Fruit fly (Drosophila melanogaster) whole organism, embryonic: Measurements from ENCODE around the gene SelT.

ENCODE experiments used
- Adf1 ChIP-seq: fragments of 200-800 bp; sonication (Bioruptor generic); IDR thresholded peaks from 2 replicates; pipeline ENCODE4 v1.3.6; 2022; ENCODE audit warnings: missing biosample characterization, missing genetic modification characterization
- Aef1 ChIP-seq: fragments of 200-800 bp; sonication (Bioruptor generic); IDR thresholded peaks from 3 replicates; pipeline ENCODE4 v1.3.6; 2022; ENCODE audit warnings: missing biosample characterization, missing genetic modification characterization
- Atf-2 ChIP-seq: fragments of 200-800 bp; sonication (Bioruptor generic); optimal IDR thresholded peaks from 2 replicates; lab custom pipeline; 2016; ENCODE audit warnings: missing biosample characterization, missing genetic modification characterization
- Bdp1 ChIP-seq: fragments of 200-800 bp; sonication (Bioruptor generic); optimal IDR thresholded peaks from 3 replicates; lab custom pipeline; 2016; ENCODE audit warnings: missing biosample characterization, missing genetic modification characterization
- CG1024 ChIP-seq: fragments of 200-800 bp; sonication (Bioruptor generic); IDR thresholded peaks from 2 replicates; pipeline ENCODE4 v1.3.6; 2022; ENCODE audit warnings: missing biosample characterization, missing genetic modification characterization
- CG10321 ChIP-seq: fragments of 200-800 bp; sonication (Bioruptor generic); IDR thresholded peaks from 2 replicates; pipeline ENCODE4 v1.3.6; 2022; ENCODE audit warnings: missing biosample characterization, missing genetic modification characterization
- CG10431 ChIP-seq: fragments of 200-800 bp; sonication (Bioruptor generic); optimal IDR thresholded peaks from 3 replicates; lab custom pipeline; 2018; ENCODE audit warnings: missing biosample characterization, mild to moderate bottlenecking, missing genetic modification characterization
- CG10654 ChIP-seq: fragments of 200-800 bp; sonication (Bioruptor generic); optimal IDR thresholded peaks from 2 replicates; lab custom pipeline; 2016; ENCODE audit warnings: missing biosample characterization, missing genetic modification characterization
- CG11398 ChIP-seq: fragments of 200-800 bp; sonication (Bioruptor generic); optimal IDR thresholded peaks from 2 replicates; lab custom pipeline; 2016; ENCODE audit warnings: missing biosample characterization, missing genetic modification characterization
- CG11695 ChIP-seq: fragments of 200-800 bp; sonication (Bioruptor generic); IDR thresholded peaks from 3 replicates; pipeline ENCODE4 v1.3.6; 2022; ENCODE audit warnings: missing biosample characterization, missing genetic modification characterization
- CG13287 ChIP-seq: fragments of 200-800 bp; sonication (Bioruptor generic); IDR thresholded peaks from 2 replicates; pipeline ENCODE4 v1.3.6; 2022; ENCODE audit warnings: missing biosample characterization, missing genetic modification characterization; ENCODE audit not compliant: partially characterized antibody
- CG14860 ChIP-seq: fragments of 200-800 bp; sonication (Bioruptor generic); IDR thresholded peaks from 3 replicates; pipeline ENCODE4 v1.3.6; 2022; ENCODE audit warnings: missing biosample characterization, missing genetic modification characterization; ENCODE audit not compliant: partially characterized antibody
- CG14965 ChIP-seq: fragments of 200-800 bp; sonication (Bioruptor generic); optimal IDR thresholded peaks from 2 replicates; lab custom pipeline; 2016; ENCODE audit warnings: missing biosample characterization, missing genetic modification characterization, borderline replicate concordance
- CG15479 ChIP-seq: fragments of 200-800 bp; sonication (Bioruptor generic); optimal IDR thresholded peaks from 3 replicates; lab custom pipeline; 2019; ENCODE audit warnings: missing biosample characterization, mild to moderate bottlenecking, missing genetic modification characterization, moderate library complexity
- CG16779 ChIP-seq: fragments of 200-800 bp; sonication (Bioruptor generic); IDR thresholded peaks from 2 replicates; pipeline ENCODE4 v1.3.6; 2022; ENCODE audit warnings: missing biosample characterization, missing genetic modification characterization
- CG16863 ChIP-seq: fragments of 200-800 bp; sonication (Bioruptor generic); optimal IDR thresholded peaks from 3 replicates; lab custom pipeline; 2016; ENCODE audit warnings: missing biosample characterization, missing genetic modification characterization
- CG18599 ChIP-seq: fragments of 200-800 bp; sonication (Bioruptor generic); optimal IDR thresholded peaks from 3 replicates; lab custom pipeline; 2017; ENCODE audit warnings: missing biosample characterization, missing genetic modification characterization, mild to moderate bottlenecking, moderate library complexity, missing genetic modification reagents
- CG2116 ChIP-seq: fragments of 200-800 bp; sonication (Bioruptor generic); optimal IDR thresholded peaks from 3 replicates; lab custom pipeline; 2018; ENCODE audit warnings: missing biosample characterization, mild to moderate bottlenecking, missing genetic modification characterization
- CG3065 ChIP-seq: fragments of 200-800 bp; sonication (Bioruptor generic); optimal IDR thresholded peaks from 2 replicates; lab custom pipeline; 2016; ENCODE audit warnings: missing biosample characterization, missing genetic modification characterization
- CG32532 ChIP-seq: fragments of 200-800 bp; sonication (Bioruptor generic); IDR thresholded peaks from 2 replicates; pipeline ENCODE4 v1.3.6; 2022; ENCODE audit warnings: missing biosample characterization, missing genetic modification characterization
- CG3847 ChIP-seq: fragments of 200-800 bp; sonication (Bioruptor generic); IDR thresholded peaks from 2 replicates; pipeline ENCODE4 v1.3.6; 2022; ENCODE audit warnings: missing biosample characterization, missing genetic modification characterization
- CG42726 ChIP-seq: fragments of 200-800 bp; sonication (Bioruptor generic); IDR thresholded peaks from 2 replicates; pipeline ENCODE4 v1.3.6; 2022; ENCODE audit warnings: missing biosample characterization, missing genetic modification characterization; ENCODE audit not compliant: partially characterized antibody
- CG7357 ChIP-seq: fragments of 200-800 bp; sonication (Bioruptor generic); IDR thresholded peaks from 3 replicates; pipeline ENCODE4 v1.3.6; 2022; ENCODE audit warnings: missing biosample characterization, missing genetic modification characterization
- CG7928 ChIP-seq: fragments of 200-800 bp; sonication (Bioruptor generic); optimal IDR thresholded peaks from 2 replicates; lab custom pipeline; 2017; ENCODE audit warnings: missing biosample characterization, mild to moderate bottlenecking, missing genetic modification characterization
- CG7963 ChIP-seq: fragments of 200-800 bp; sonication (Bioruptor generic); IDR thresholded peaks from 3 replicates; pipeline ENCODE4 v1.3.6; 2022; ENCODE audit warnings: missing biosample characterization, missing genetic modification characterization; ENCODE audit not compliant: partially characterized antibody
- Dref ChIP-seq: fragments of 200-800 bp; sonication (Bioruptor generic); IDR thresholded peaks from 2 replicates; pipeline ENCODE4 v1.3.6; 2022; ENCODE audit warnings: missing biosample characterization, missing genetic modification characterization
- Gug ChIP-seq: fragments of 200-800 bp; sonication (Bioruptor generic); IDR thresholded peaks from 4 replicates; pipeline ENCODE4 v1.3.6; 2022; ENCODE audit warnings: missing biosample characterization, missing genetic modification characterization
- HmgZ ChIP-seq: fragments of 200-800 bp; sonication (Bioruptor generic); optimal IDR thresholded peaks from 2 replicates; lab custom pipeline; 2018; ENCODE audit warnings: missing biosample characterization, mild to moderate bottlenecking, missing genetic modification characterization
- NFAT ChIP-seq: fragments of 200-800 bp; sonication (Bioruptor generic); IDR thresholded peaks from 2 replicates; pipeline ENCODE4 v1.3.6; 2022; ENCODE audit warnings: missing biosample characterization, missing genetic modification characterization
- Neu2 ChIP-seq: fragments of 200-800 bp; sonication (Bioruptor generic); optimal IDR thresholded peaks from 3 replicates; lab custom pipeline; 2016; ENCODE audit warnings: missing biosample characterization, missing genetic modification characterization, borderline replicate concordance
- PHDP ChIP-seq: fragments of 200-800 bp; sonication (Bioruptor generic); optimal IDR thresholded peaks from 3 replicates; lab custom pipeline; 2018; ENCODE audit warnings: missing biosample characterization, mild to moderate bottlenecking, missing genetic modification characterization, moderate library complexity
- Pdp1 ChIP-seq, 2 experiments: fragments of 200-800 bp; sonication (Bioruptor generic); optimal IDR thresholded peaks; 3 replicates each; lab custom pipeline; 2016; ENCODE audit warnings: missing biosample characterization in 2 of 2, missing genetic modification characterization in 2 of 2, mild to moderate bottlenecking in 1 of 2, moderate library complexity in 1 of 2
- Ptx1 ChIP-seq: fragments of 200-800 bp; sonication (Bioruptor generic); IDR thresholded peaks from 2 replicates; pipeline ENCODE4 v1.3.6; 2022; ENCODE audit warnings: missing biosample characterization, missing genetic modification characterization
- Side ChIP-seq: fragments of 200-800 bp; sonication (Bioruptor generic); optimal IDR thresholded peaks from 2 replicates; lab custom pipeline; 2016; ENCODE audit warnings: missing biosample characterization, missing genetic modification characterization
- Vsx1 ChIP-seq: fragments of 200-800 bp; sonication (Bioruptor generic); optimal IDR thresholded peaks from 2 replicates; lab custom pipeline; 2017; ENCODE audit warnings: missing biosample characterization, mild to moderate bottlenecking, missing genetic modification characterization, missing genetic modification reagents
- abd-A ChIP-seq: fragments of 200-800 bp; sonication (Bioruptor generic); optimal IDR thresholded peaks from 3 replicates; lab custom pipeline; 2019; ENCODE audit warnings: missing biosample characterization, mild to moderate bottlenecking, missing genetic modification characterization, moderate library complexity
- al ChIP-seq: fragments of 200-800 bp; sonication (Bioruptor generic); IDR thresholded peaks from 2 replicates; pipeline ENCODE4 v1.3.6; 2022; ENCODE audit warnings: missing biosample characterization, missing genetic modification characterization
- ash1 ChIP-seq: fragments of 200-800 bp; sonication (Bioruptor generic); optimal IDR thresholded peaks from 2 replicates; lab custom pipeline; 2018; ENCODE audit warnings: missing biosample characterization, mild to moderate bottlenecking, missing genetic modification characterization
- cad ChIP-seq: fragments of >200 bp; optimal IDR thresholded peaks from 2 replicates; lab custom pipeline; 2017; ENCODE audit warnings: missing biosample characterization, missing genetic modification characterization
- exex ChIP-seq: fragments of 200-800 bp; sonication (Bioruptor generic); optimal IDR thresholded peaks from 4 replicates; lab custom pipeline; 2018; ENCODE audit warnings: missing biosample characterization, mild to moderate bottlenecking, missing genetic modification characterization, moderate library complexity
- gt ChIP-seq: fragments of 200-800 bp; sonication (Bioruptor generic); IDR thresholded peaks from 2 replicates; pipeline ENCODE4 v1.3.6; 2022; ENCODE audit warnings: missing biosample characterization, missing genetic modification characterization
- hkb ChIP-seq, 2 experiments: fragments of 200-800 bp in 1 of 2; fragments of >200 bp in 1 of 2; sonication (Bioruptor generic) in 1 of 2; IDR thresholded peaks in 1 of 2; optimal IDR thresholded peaks in 1 of 2; 2 replicates each; pipeline versions ENCODE4 v1.3.6 to Lab custom; 2017 to 2022; ENCODE audit warnings: missing biosample characterization in 1 of 2, missing genetic modification characterization in 1 of 2
- mld ChIP-seq: fragments of 200-800 bp; sonication (Bioruptor generic); IDR thresholded peaks from 3 replicates; pipeline ENCODE4 v1.3.6; 2022; ENCODE audit warnings: missing biosample characterization, missing genetic modification characterization; ENCODE audit not compliant: partially characterized antibody
- peb ChIP-seq: fragments of 200-800 bp; sonication (Bioruptor generic); IDR thresholded peaks from 2 replicates; pipeline ENCODE4 v1.3.6; 2022; ENCODE audit warnings: missing biosample characterization, missing genetic modification characterization
- pnt ChIP-seq: fragments of 200-800 bp; sonication (Bioruptor generic); optimal IDR thresholded peaks from 3 replicates; lab custom pipeline; 2016; ENCODE audit warnings: missing biosample characterization, missing genetic modification characterization
- pum ChIP-seq: fragments of 200-800 bp; sonication (Bioruptor generic); optimal IDR thresholded peaks from 2 replicates; lab custom pipeline; 2016; ENCODE audit warnings: missing biosample characterization, missing genetic modification characterization
- scrt ChIP-seq: fragments of 200-800 bp; sonication (Bioruptor generic); optimal IDR thresholded peaks from 2 replicates; lab custom pipeline; 2018; ENCODE audit warnings: missing biosample characterization, mild to moderate bottlenecking, missing genetic modification characterization, moderate library complexity
- shn ChIP-seq: fragments of 200-800 bp; sonication (Bioruptor generic); optimal IDR thresholded peaks from 3 replicates; lab custom pipeline; 2016; ENCODE audit warnings: missing biosample characterization, missing genetic modification characterization
- slbo ChIP-seq: fragments of 200-800 bp; sonication (Bioruptor generic); IDR thresholded peaks from 2 replicates; pipeline ENCODE4 v1.3.6; 2022; ENCODE audit warnings: missing biosample characterization, missing genetic modification characterization
- so ChIP-seq: fragments of 200-800 bp; sonication (Bioruptor generic); IDR thresholded peaks from 3 replicates; pipeline ENCODE4 v1.3.6; 2022; ENCODE audit warnings: missing biosample characterization, missing genetic modification characterization
- vnd ChIP-seq: fragments of 200-800 bp; sonication (Bioruptor generic); IDR thresholded peaks from 3 replicates; pipeline ENCODE4 v1.3.6; 2022; ENCODE audit warnings: missing biosample characterization, missing genetic modification characterization; ENCODE audit not compliant: partially characterized antibody

SelT gene

DNA sequence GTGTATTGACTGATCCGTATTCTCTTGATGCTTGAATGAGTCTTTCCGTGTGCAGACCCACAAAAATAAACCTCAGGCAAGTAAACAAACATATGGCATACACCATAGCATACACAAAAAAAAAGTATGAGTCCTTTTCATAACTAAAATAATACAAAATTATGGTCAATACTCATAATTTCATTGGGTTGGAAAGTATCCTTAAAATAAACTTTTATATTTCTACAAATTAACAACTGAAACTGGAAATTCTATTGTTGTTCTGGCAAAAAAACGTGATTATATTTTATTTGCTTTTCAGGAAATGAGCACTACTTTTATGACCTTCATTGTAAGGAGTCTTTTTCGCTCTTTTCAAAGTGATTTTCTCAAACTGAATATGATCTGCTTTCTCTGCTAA lies 31.4 kb downstream of the SelT start (continued):
- no peak for TF ChIP-seq Bdp1 (GFP tag; lab: Kevin White, UChicago)
- TF ChIP-seq CG11695 (GFP tag; lab: Robert Waterston, UW), result no peak
- TF ChIP-seq CG10654 (GFP tag; lab: Kevin White, UChicago), result no peak
- TF ChIP-seq CG7928 (GFP tag; lab: Kevin White, UChicago), result no peak
- TF ChIP-seq exex (tag; lab: Kevin White, UChicago), result no peak
- TF ChIP-seq CG42726 (GFP tag; lab: Robert Waterston, UW), result no peak
- TF ChIP-seq Ptx1, result no peak
- peak; percentile 42 for TF ChIP-seq PHDP
- no peak for TF ChIP-seq Side (GFP tag; lab: Kevin White, UChicago)
- TF ChIP-seq Neu2, result no peak
- TF ChIP-seq CG3847, result no peak
- no peak for TF ChIP-seq gt (GFP tag; lab: Robert Waterston, UW)
- TF ChIP-seq shn (GFP tag; lab: Kevin White, UChicago), result no peak
- TF ChIP-seq scrt, result no peak
- TF ChIP-seq Gug, result no peak
- peak in 1 of 2 experiments; percentile 6 for TF ChIP-seq Pdp1 (GFP tag; optimal IDR thresholded peaks at IDR 0.05; lab: Kevin White, UChicago)
- no peak for TF ChIP-seq CG7963 (GFP tag; lab: Robert Waterston, UW)
- no peak for TF ChIP-seq cad
- peak; percentile 4 for TF ChIP-seq HmgZ (tag; lab: Kevin White, UChicago)
- TF ChIP-seq CG3065, result no peak
- no peak for TF ChIP-seq CG10321 (GFP tag; lab: Robert Waterston, UW)
- no peak for TF ChIP-seq so (GFP tag; lab: Robert Waterston, UW)
- no peak for TF ChIP-seq vnd (GFP tag; lab: Robert Waterston, UW)
- no peak for TF ChIP-seq hkb (optimal IDR thresholded peaks at IDR 0.05; lab: Kevin White, UChicago)
- no peak for TF ChIP-seq hkb (GFP tag; IDR thresholded peaks at IDR 0.05; lab: Robert Waterston, UW)
- peak; percentile 3 for TF ChIP-seq CG18599 (GFP tag; lab: Kevin White, UChicago)
- no peak for TF ChIP-seq CG32532 (GFP tag; lab: Robert Waterston, UW)
- no peak for TF ChIP-seq Aef1 (GFP tag; lab: Robert Waterston, UW)
- TF ChIP-seq CG14965 (GFP tag; lab: Kevin White, UChicago), result no peak
- no peak for TF ChIP-seq CG16779 (GFP tag; lab: Robert Waterston, UW)
- TF ChIP-seq ash1 (GFP tag; lab: Kevin White, UChicago), result no peak
- TF ChIP-seq CG2116 (GFP tag; lab: Kevin White, UChicago), result no peak
- TF ChIP-seq al (GFP tag; lab: Robert Waterston, UW), result no peak
- TF ChIP-seq CG15479 (GFP tag; lab: Kevin White, UChicago), result no peak
- TF ChIP-seq mld (GFP tag; lab: Robert Waterston, UW), result no peak
- no peak for TF ChIP-seq CG10431
- no peak for TF ChIP-seq CG13287 (GFP tag; lab: Robert Waterston, UW)
- no peak for TF ChIP-seq CG7357 (GFP tag; lab: Robert Waterston, UW)
- no peak for TF ChIP-seq peb
- TF ChIP-seq Adf1 (GFP tag; lab: Robert Waterston, UW), result no peak
- TF ChIP-seq pnt (GFP tag; lab: Kevin White, UChicago), result no peak
- no peak for TF ChIP-seq NFAT
- no peak for TF ChIP-seq Dref (GFP tag; lab: Robert Waterston, UW)
- no peak for TF ChIP-seq Vsx1
- TF ChIP-seq CG11398 (GFP tag; lab: Kevin White, UChicago), result no peak
- no peak for TF ChIP-seq pum
- TF ChIP-seq CG1024, result no peak
- no peak for TF ChIP-seq CG14860 (GFP tag; lab: Robert Waterston, UW)
- peak; percentile 9 for TF ChIP-seq CG16863
- TF ChIP-seq Atf-2 (GFP tag; lab: Kevin White, UChicago), result no peak
- TF ChIP-seq slbo (GFP tag; lab: Robert Waterston, UW), result no peak
- TF ChIP-seq abd-A (tag; lab: Kevin White, UChicago), result no peak
